In the genomic region with DNA sequence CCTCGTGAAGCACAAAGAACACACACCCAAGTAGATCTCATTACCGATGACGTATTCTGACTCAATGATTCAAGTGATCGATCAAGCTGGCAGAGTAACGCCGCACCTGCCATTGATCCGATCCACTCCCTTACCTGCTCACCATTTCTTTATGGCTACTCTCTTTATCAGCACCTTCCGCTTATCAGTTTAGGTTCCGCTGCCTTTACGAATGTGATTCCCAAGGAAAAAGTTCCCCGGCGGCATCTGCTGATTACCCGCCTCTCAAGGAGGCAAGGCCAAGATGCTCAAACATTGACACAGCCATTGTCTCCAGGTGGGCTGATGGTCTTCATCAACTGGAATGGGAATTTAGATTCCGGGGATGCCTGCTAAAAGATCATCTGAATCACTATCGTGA, we compare ENCODE assay signal across 3 fruit fly cellular contexts.
TF ChIP-seq lines count a peak whose summit lies in the region.

No protein-coding gene starts in this region.

- TF ChIP-seq CTCF in whole organism, embryonic (GFP tag; optimal IDR thresholded peaks at IDR 0.05; lab: Kevin White, UChicago): no peak

TF ChIP-seq in whole organism, embryonic, 481 proteins besides CTCF, POLR2A, EP300 and RAD21:
- TF ChIP-seq stc (GFP tag; IDR thresholded peaks at IDR 0.05; lab: Robert Waterston, UW) (no peak), hb (GFP tag; IDR thresholded peaks at IDR 0.05; lab: Robert Waterston, UW; ENCODE audit: partially characterized antibody) (0 out of 3 replicates have a peak, but pooled peaks have one; percentile 9), lab (GFP tag; optimal IDR thresholded peaks at IDR 0.05; lab: Kevin White, UChicago) (peak; percentile 29)

TF ChIP-seq in whole organism, prepupa, 60 proteins besides CTCF, POLR2A, EP300 and RAD21:
- TF ChIP-seq CG6808 (GFP tag; optimal IDR thresholded peaks at IDR 0.05; lab: Kevin White, UChicago) (no peak), CG11294 (GFP tag; IDR thresholded peaks at IDR 0.05; lab: Robert Waterston, UW) (no peak), OdsH (GFP tag; optimal IDR thresholded peaks at IDR 0.05; lab: Kevin White, UChicago) (no peak), eg (GFP tag; IDR thresholded peaks at IDR 0.05; lab: Robert Waterston, UW) (no peak), topi (GFP tag; optimal IDR thresholded peaks at IDR 0.05; lab: Kevin White, UChicago) (no peak), Sox14 (GFP tag; optimal IDR thresholded peaks at IDR 0.05; lab: Kevin White, UChicago) (peak; percentile 17), CG6854 (GFP tag; optimal IDR thresholded peaks at IDR 0.05; lab: Kevin White, UChicago) (no peak), Hr39 (GFP tag; optimal IDR thresholded peaks at IDR 0.05; lab: Kevin White, UChicago) (no peak), CG34406 (GFP tag; optimal IDR thresholded peaks at IDR 0.05; lab: Kevin White, UChicago) (no peak), svp (GFP tag; lab: Kevin White, UChicago) (peak; percentile 78)

TF ChIP-seq in whole organism, wandering third instar larva, 38 proteins besides CTCF, POLR2A, EP300 and RAD21:
- TF ChIP-seq woc (GFP tag; optimal IDR thresholded peaks at IDR 0.05; lab: Kevin White, UChicago): no peak
- TF ChIP-seq Rel (GFP tag; optimal IDR thresholded peaks at IDR 0.05; lab: Kevin White, UChicago): no peak
- TF ChIP-seq Rel (tag; optimal IDR thresholded peaks at IDR 0.05; lab: Kevin White, UChicago): peak; percentile 97
- no peak for TF ChIP-seq Mio (GFP tag; optimal IDR thresholded peaks at IDR 0.05; lab: Kevin White, UChicago)
TF ChIP-seq in whole organism, wandering third instar larva: peak in this region for 1.
